Fruit fly (Drosophila melanogaster) whole organism, embryonic: ENCODE data around the gene CG13928.
A peak's percentile ranks its signal among the peaks of the same experiment; 100 is the strongest.

ENCODE experiments used
- Atf-2 ChIP-seq: fragments of 200-800 bp; sonication (Bioruptor generic); optimal IDR thresholded peaks from 2 replicates; lab custom pipeline; 2016; ENCODE audit warnings: missing biosample characterization, missing genetic modification characterization
- C15 ChIP-seq: fragments of 200-800 bp; sonication (Bioruptor generic); IDR thresholded peaks from 3 replicates; pipeline ENCODE4 v1.3.6; 2022; ENCODE audit warnings: missing biosample characterization, missing genetic modification characterization
- CG12391 ChIP-seq: fragments of 200-800 bp; sonication (Bioruptor generic); optimal IDR thresholded peaks from 3 replicates; lab custom pipeline; 2018; ENCODE audit warnings: missing biosample characterization, mild to moderate bottlenecking, missing genetic modification characterization, moderate library complexity
- CG14014 ChIP-seq: fragments of 200-800 bp; sonication (Bioruptor generic); IDR thresholded peaks from 2 replicates; pipeline ENCODE4 v1.3.6; 2022; ENCODE audit warnings: missing biosample characterization, missing genetic modification characterization
- CG14050 ChIP-seq: fragments of 200-800 bp; sonication (Bioruptor generic); IDR thresholded peaks from 3 replicates; pipeline ENCODE4 v1.3.6; 2022; ENCODE audit warnings: missing biosample characterization, missing genetic modification characterization
- CG14441 ChIP-seq: fragments of 200-800 bp; sonication (Bioruptor generic); IDR thresholded peaks from 2 replicates; pipeline ENCODE4 v1.3.6; 2022; ENCODE audit warnings: missing biosample characterization, missing genetic modification characterization
- CG1529 ChIP-seq: fragments of 200-800 bp; sonication (Bioruptor generic); optimal IDR thresholded peaks from 3 replicates; lab custom pipeline; 2018; ENCODE audit warnings: missing biosample characterization, missing genetic modification characterization
- CG17186 ChIP-seq: fragments of 200-800 bp; sonication (Bioruptor generic); optimal IDR thresholded peaks from 3 replicates; lab custom pipeline; 2017; ENCODE audit warnings: missing biosample characterization, missing genetic modification reagents, missing genetic modification characterization
- CG1792 ChIP-seq: fragments of 200-800 bp; sonication (Bioruptor generic); optimal IDR thresholded peaks from 2 replicates; lab custom pipeline; 2016; ENCODE audit warnings: missing biosample characterization, missing genetic modification characterization
- CG18262 ChIP-seq: fragments of 200-800 bp; optimal IDR thresholded peaks from 3 replicates; lab custom pipeline; 2019; ENCODE audit warnings: missing biosample characterization, mild to moderate bottlenecking, missing genetic modification characterization, moderate library complexity
- CG1832 ChIP-seq: fragments of 200-800 bp; sonication (Bioruptor generic); optimal IDR thresholded peaks from 2 replicates; lab custom pipeline; 2017; ENCODE audit warnings: missing biosample characterization, mild to moderate bottlenecking, missing genetic modification characterization, inconsistent platforms
- CG31365 ChIP-seq: fragments of 200-800 bp; sonication (Bioruptor generic); optimal IDR thresholded peaks from 2 replicates; lab custom pipeline; 2018; ENCODE audit warnings: missing biosample characterization, mild to moderate bottlenecking, missing genetic modification characterization
- CG3163 ChIP-seq: fragments of 200-800 bp; sonication (Bioruptor generic); optimal IDR thresholded peaks from 3 replicates; lab custom pipeline; 2016; ENCODE audit warnings: missing biosample characterization, missing genetic modification characterization
- CG34224 ChIP-seq: fragments of 200-800 bp; sonication (Bioruptor generic); IDR thresholded peaks from 3 replicates; pipeline ENCODE4 v1.3.6; 2022; ENCODE audit warnings: missing biosample characterization, missing genetic modification characterization; ENCODE audit not compliant: partially characterized antibody
- CG5953 ChIP-seq: fragments of 200-800 bp; sonication (Bioruptor generic); IDR thresholded peaks from 2 replicates; pipeline ENCODE4 v1.3.6; 2022; ENCODE audit warnings: missing biosample characterization, missing genetic modification characterization
- CG6813 ChIP-seq: fragments of 200-800 bp; sonication (Bioruptor generic); optimal IDR thresholded peaks from 2 replicates; lab custom pipeline; 2017; ENCODE audit warnings: missing biosample characterization, missing genetic modification characterization, mild to moderate bottlenecking, moderate library complexity, missing genetic modification reagents
- CG7357 ChIP-seq: fragments of 200-800 bp; sonication (Bioruptor generic); IDR thresholded peaks from 3 replicates; pipeline ENCODE4 v1.3.6; 2022; ENCODE audit warnings: missing biosample characterization, missing genetic modification characterization
- CG7556 ChIP-seq: fragments of 200-800 bp; sonication (Bioruptor generic); optimal IDR thresholded peaks from 2 replicates; lab custom pipeline; 2017; ENCODE audit warnings: missing biosample characterization, mild to moderate bottlenecking, missing genetic modification characterization
- CG7928 ChIP-seq: fragments of 200-800 bp; sonication (Bioruptor generic); optimal IDR thresholded peaks from 2 replicates; lab custom pipeline; 2017; ENCODE audit warnings: missing biosample characterization, mild to moderate bottlenecking, missing genetic modification characterization
- D19B ChIP-seq: fragments of 200-800 bp; sonication (Bioruptor generic); optimal IDR thresholded peaks from 2 replicates; lab custom pipeline; 2017; ENCODE audit warnings: missing biosample characterization, mild to moderate bottlenecking, missing genetic modification characterization
- Dref ChIP-seq: fragments of 200-800 bp; sonication (Bioruptor generic); IDR thresholded peaks from 2 replicates; pipeline ENCODE4 v1.3.6; 2022; ENCODE audit warnings: missing biosample characterization, missing genetic modification characterization
- E2f1 ChIP-seq: fragments of 200-800 bp; sonication (Bioruptor generic); IDR thresholded peaks from 2 replicates; pipeline ENCODE4 v1.3.6; 2022; ENCODE audit warnings: missing biosample characterization, missing genetic modification characterization
- Eip74EF ChIP-seq, 2 experiments: fragments of 200-800 bp in 1 of 2; fragments of >200 bp in 1 of 2; sonication (Bioruptor generic) in 1 of 2; optimal IDR thresholded peaks; 2 replicates each; lab custom pipeline; 2017 to 2019; ENCODE audit warnings: missing biosample characterization in 2 of 2, missing genetic modification characterization in 2 of 2, mild to moderate bottlenecking in 1 of 2, moderate library complexity in 1 of 2
- Ets97D ChIP-seq: fragments of 200-800 bp; sonication (Bioruptor generic); optimal IDR thresholded peaks from 3 replicates; lab custom pipeline; 2016; ENCODE audit warnings: missing biosample characterization, missing genetic modification characterization
- Hmx ChIP-seq: fragments of 200-800 bp; sonication (Bioruptor generic); optimal IDR thresholded peaks from 2 replicates; lab custom pipeline; 2016; ENCODE audit warnings: missing biosample characterization, missing genetic modification characterization
- Hsf ChIP-seq: fragments of 200-800 bp; sonication (Bioruptor generic); optimal IDR thresholded peaks from 3 replicates; lab custom pipeline; 2016; ENCODE audit warnings: missing biosample characterization, missing genetic modification characterization
- Lim3 ChIP-seq: fragments of 200-800 bp; sonication (Bioruptor generic); IDR thresholded peaks from 2 replicates; pipeline ENCODE4 v1.3.6; 2022; ENCODE audit warnings: missing biosample characterization, missing genetic modification characterization
- Meics ChIP-seq: fragments of 200-800 bp; sonication (Bioruptor generic); optimal IDR thresholded peaks from 2 replicates; lab custom pipeline; 2017; ENCODE audit warnings: missing biosample characterization, mild to moderate bottlenecking, missing genetic modification characterization
- Vsx1 ChIP-seq: fragments of 200-800 bp; sonication (Bioruptor generic); optimal IDR thresholded peaks from 2 replicates; lab custom pipeline; 2017; ENCODE audit warnings: missing biosample characterization, mild to moderate bottlenecking, missing genetic modification characterization, missing genetic modification reagents
- Xrp1 ChIP-seq: fragments of 200-800 bp; sonication (Bioruptor generic); IDR thresholded peaks from 2 replicates; pipeline ENCODE4 v1.3.6; 2022; ENCODE audit warnings: missing biosample characterization, missing genetic modification characterization
- al ChIP-seq: fragments of 200-800 bp; sonication (Bioruptor generic); IDR thresholded peaks from 2 replicates; pipeline ENCODE4 v1.3.6; 2022; ENCODE audit warnings: missing biosample characterization, missing genetic modification characterization
- bigmax ChIP-seq: fragments of 200-800 bp; sonication (Bioruptor generic); optimal IDR thresholded peaks from 2 replicates; lab custom pipeline; 2018; ENCODE audit warnings: missing biosample characterization, mild to moderate bottlenecking, missing genetic modification characterization
- cad ChIP-seq: fragments of >200 bp; optimal IDR thresholded peaks from 2 replicates; lab custom pipeline; 2017; ENCODE audit warnings: missing biosample characterization, missing genetic modification characterization
- croc ChIP-seq: fragments of 200-800 bp; sonication (Bioruptor generic); conservative IDR thresholded peaks from 3 replicates; pipeline ENCODE4 v1.3.6; 2022; ENCODE audit warnings: missing biosample characterization, missing genetic modification characterization
- crp ChIP-seq, 2 experiments: fragments of 200-800 bp; sonication (Bioruptor generic); optimal IDR thresholded peaks; 2 replicates in 1 of 2; 3 replicates in 1 of 2; lab custom pipeline; 2017; ENCODE audit warnings: missing biosample characterization in 2 of 2, missing genetic modification characterization in 2 of 2, mild to moderate bottlenecking in 1 of 2, moderate library complexity in 1 of 2
- dimm ChIP-seq: fragments of 200-800 bp; sonication (Bioruptor generic); IDR thresholded peaks from 2 replicates; pipeline ENCODE4 v1.3.6; 2022; ENCODE audit warnings: missing biosample characterization, missing genetic modification characterization
- dpn ChIP-seq, 2 experiments: fragments of 200-800 bp; sonication (Bioruptor generic); optimal IDR thresholded peaks; 3 replicates each; lab custom pipeline; 2016; ENCODE audit warnings: missing biosample characterization in 2 of 2, missing genetic modification characterization in 2 of 2
- ham ChIP-seq: fragments of 200-800 bp; sonication (Bioruptor generic); IDR thresholded peaks from 2 replicates; pipeline ENCODE4 v1.3.6; 2022; ENCODE audit warnings: missing biosample characterization, missing genetic modification characterization
- nau ChIP-seq: fragments of 200-800 bp; sonication (Bioruptor generic); optimal IDR thresholded peaks from 3 replicates; lab custom pipeline; 2017; ENCODE audit warnings: missing biosample characterization, mild to moderate bottlenecking, missing genetic modification characterization, missing genetic modification reagents
- nerfin-1 ChIP-seq: fragments of 200-800 bp; sonication (Bioruptor generic); optimal IDR thresholded peaks from 3 replicates; lab custom pipeline; 2019; ENCODE audit warnings: missing biosample characterization, mild to moderate bottlenecking, missing genetic modification characterization, moderate library complexity
- nom ChIP-seq: fragments of 200-800 bp; sonication (Bioruptor generic); optimal IDR thresholded peaks from 2 replicates; lab custom pipeline; 2017; ENCODE audit warnings: missing biosample characterization, missing genetic modification characterization, mild to moderate bottlenecking, moderate library complexity, missing genetic modification reagents
- odd ChIP-seq: fragments of 200-800 bp; sonication (Bioruptor generic); optimal IDR thresholded peaks from 2 replicates; lab custom pipeline; 2017; ENCODE audit warnings: missing biosample characterization, mild to moderate bottlenecking, missing genetic modification characterization
- psq ChIP-seq: fragments of 200-800 bp; sonication (Bioruptor generic); optimal IDR thresholded peaks from 2 replicates; lab custom pipeline; 2017; ENCODE audit warnings: missing biosample characterization, missing genetic modification characterization
- scrt ChIP-seq: fragments of 200-800 bp; sonication (Bioruptor generic); optimal IDR thresholded peaks from 2 replicates; lab custom pipeline; 2018; ENCODE audit warnings: missing biosample characterization, mild to moderate bottlenecking, missing genetic modification characterization, moderate library complexity
- sens ChIP-seq: fragments of 200-800 bp; sonication (Bioruptor generic); peaks from one replicate; lab custom pipeline; 2016; ENCODE audit warnings: missing biosample characterization, missing genetic modification characterization
- slp2 ChIP-seq: fragments of 200-800 bp; sonication (Bioruptor generic); optimal IDR thresholded peaks from 2 replicates; lab custom pipeline; 2016; ENCODE audit warnings: missing biosample characterization, missing genetic modification characterization
- sqz ChIP-seq: fragments of 200-800 bp; sonication (Bioruptor generic); optimal IDR thresholded peaks from 3 replicates; lab custom pipeline; 2018; ENCODE audit warnings: missing biosample characterization, mild to moderate bottlenecking, missing genetic modification characterization
- ssp ChIP-seq: fragments of 200-800 bp; sonication (Bioruptor generic); IDR thresholded peaks from 2 replicates; pipeline ENCODE4 v1.3.6; 2022; ENCODE audit warnings: missing biosample characterization, missing genetic modification characterization
- tin ChIP-seq: fragments of 200-800 bp; sonication (Bioruptor generic); optimal IDR thresholded peaks from 3 replicates; lab custom pipeline; 2016; ENCODE audit warnings: missing biosample characterization, missing genetic modification characterization
- toy ChIP-seq: fragments of 200-800 bp; sonication (Bioruptor generic); IDR thresholded peaks from 2 replicates; pipeline ENCODE4 v1.3.6; 2022; ENCODE audit warnings: missing biosample characterization, missing genetic modification characterization

CG13928 gene

DNA sequence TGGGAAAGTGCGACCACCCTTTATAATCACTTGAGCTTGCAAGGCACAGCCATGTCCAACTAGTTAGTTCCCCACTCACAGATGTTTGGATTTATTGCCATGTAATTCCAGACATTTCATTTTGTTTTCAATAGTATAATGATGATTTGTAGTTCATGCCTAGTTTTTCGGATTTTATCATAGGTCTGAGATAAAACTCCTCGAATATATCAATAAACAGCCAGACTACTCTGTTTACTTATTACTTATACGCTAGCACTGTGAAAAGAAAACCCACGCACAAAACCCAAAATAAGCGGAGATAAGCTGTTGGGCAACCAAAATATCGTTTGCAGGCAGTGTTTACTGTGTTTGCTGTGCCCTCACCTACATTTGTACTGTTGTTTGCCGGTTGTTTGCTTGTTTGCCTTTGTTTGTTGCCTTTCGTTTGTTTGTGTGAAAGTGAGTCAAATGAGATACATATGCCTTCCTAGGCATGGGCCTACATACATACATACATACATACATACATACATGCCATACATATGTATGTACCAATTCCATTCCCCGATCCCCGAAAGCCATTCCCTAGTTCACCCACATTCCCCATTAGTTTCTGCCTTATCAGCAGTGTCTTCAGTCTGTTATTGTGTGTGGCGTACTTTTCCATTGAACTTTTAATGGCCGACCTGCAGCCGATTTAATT is 48.9 kb downstream of the CG13928 start (continued):
- TF ChIP-seq CG14050 (GFP tag; lab: Robert Waterston, UW): peak; percentile 17; the same call in 1 of the 3 replicates
- TF ChIP-seq CG31365: peak; percentile 62
- TF ChIP-seq psq (GFP tag; lab: Kevin White, UChicago): peak; percentile 55
- peak; percentile 37 for TF ChIP-seq Ets97D (GFP tag; lab: Kevin White, UChicago)
- TF ChIP-seq sens (GFP tag; lab: Kevin White, UChicago): peak; percentile 98
- 0 out of 2 replicates have a peak, but pooled peaks have one; percentile 48 for TF ChIP-seq E2f1 (GFP tag; lab: Robert Waterston, UW)
- peak; percentile 8 for TF ChIP-seq D19B (GFP tag; lab: Kevin White, UChicago)
- TF ChIP-seq Dref (GFP tag; lab: Robert Waterston, UW): no peak
- TF ChIP-seq CG7928 (GFP tag; lab: Kevin White, UChicago): no peak
- peak; percentile 72 for TF ChIP-seq CG7556 (GFP tag; lab: Kevin White, UChicago)
- TF ChIP-seq tin (GFP tag; lab: Kevin White, UChicago): peak; percentile 52
- TF ChIP-seq cad: no peak
- no peak for TF ChIP-seq ham (GFP tag; lab: Robert Waterston, UW)
- TF ChIP-seq nom (GFP tag; lab: Kevin White, UChicago): no peak
- TF ChIP-seq CG17186 (GFP tag; lab: Kevin White, UChicago): peak; percentile 75
- peak; percentile 81 for TF ChIP-seq CG1529 (GFP tag; lab: Kevin White, UChicago)
- peak; percentile 83 for TF ChIP-seq Xrp1 (GFP tag; lab: Robert Waterston, UW)
- 0 out of 2 replicates have a peak, but pooled peaks have one; percentile 29 for TF ChIP-seq ssp (GFP tag; lab: Robert Waterston, UW)
- TF ChIP-seq CG6813 (GFP tag; lab: Kevin White, UChicago): peak; percentile 93
- no peak for TF ChIP-seq al (GFP tag; lab: Robert Waterston, UW)
- peak; percentile 45 for TF ChIP-seq croc (GFP tag; lab: Robert Waterston, UW)
- no peak; the same call in none of the 2 replicates for TF ChIP-seq CG5953 (GFP tag; lab: Robert Waterston, UW)
- no peak for TF ChIP-seq C15
- peak; percentile 76 for TF ChIP-seq nerfin-1 (tag; lab: Kevin White, UChicago)
- TF ChIP-seq CG34224: no peak
- no peak for TF ChIP-seq Lim3 (GFP tag; lab: Robert Waterston, UW)
- peak; percentile 57 for TF ChIP-seq CG3163
- peak; percentile 50 to 54 for TF ChIP-seq dpn (GFP tag; optimal IDR thresholded peaks at IDR 0.05; lab: Kevin White, UChicago)
- no peak for TF ChIP-seq Hmx (GFP tag; lab: Kevin White, UChicago)
- TF ChIP-seq sqz (GFP tag; lab: Kevin White, UChicago): peak; percentile 76
- TF ChIP-seq odd (GFP tag; lab: Kevin White, UChicago): peak; percentile 76
- TF ChIP-seq CG1792: no peak
- TF ChIP-seq nau (GFP tag; lab: Kevin White, UChicago): peak; percentile 86
- no peak for TF ChIP-seq toy (GFP tag; lab: Robert Waterston, UW)
- no peak for TF ChIP-seq CG1832 (GFP tag; lab: Kevin White, UChicago)
- TF ChIP-seq Atf-2 (GFP tag; lab: Kevin White, UChicago): peak; percentile 52
- TF ChIP-seq Eip74EF (GFP tag; optimal IDR thresholded peaks at IDR 0.05; lab: Kevin White, UChicago): peak in 1 of 2 experiments; percentile 32
- 0 out of 2 replicates have a peak, but pooled peaks have one; percentile 13 for TF ChIP-seq CG14014 (GFP tag; lab: Robert Waterston, UW)
- TF ChIP-seq slp2 (GFP tag; lab: Kevin White, UChicago): peak; percentile 51
- TF ChIP-seq bigmax (GFP tag; lab: Kevin White, UChicago): peak; percentile 1
- TF ChIP-seq crp (GFP tag; optimal IDR thresholded peaks at IDR 0.05; lab: Kevin White, UChicago): peak in 1 of 2 experiments; percentile 27
- peak; percentile 71 for TF ChIP-seq Vsx1 (GFP tag; lab: Kevin White, UChicago)
- TF ChIP-seq dimm: no peak
- peak; percentile 55 for TF ChIP-seq Meics (GFP tag; lab: Kevin White, UChicago)
- TF ChIP-seq scrt (GFP tag; lab: Kevin White, UChicago): peak; percentile 44
- no peak; the same call in 1 of the 2 replicates for TF ChIP-seq CG14441 (GFP tag; lab: Robert Waterston, UW)
- no peak for TF ChIP-seq CG7357
- TF ChIP-seq CG18262: peak; percentile 78
- TF ChIP-seq CG12391 (tag; lab: Kevin White, UChicago): peak; percentile 64
- peak; percentile 43 for TF ChIP-seq Hsf (GFP tag; lab: Kevin White, UChicago)
